Fruit fly (Drosophila melanogaster) whole organism, embryonic: ENCODE measurements around the gene Evi5.

Experiments
- Awh ChIP-seq: fragments of 200-800 bp; sonication (Bioruptor generic); IDR thresholded peaks from 2 replicates; pipeline ENCODE4, ENCODE4 v1.3.6; 2022; ENCODE audit warnings: missing biosample characterization, missing genetic modification characterization
- CG10543 ChIP-seq: fragments of 200-800 bp; sonication (Bioruptor generic); optimal IDR thresholded peaks from 3 replicates; lab custom pipeline; 2017; ENCODE audit warnings: missing biosample characterization, mild to moderate bottlenecking, missing genetic modification characterization, moderate library complexity
- CG11085 ChIP-seq: fragments of 200-800 bp; sonication (Bioruptor generic); IDR thresholded peaks from 2 replicates; pipeline ENCODE4 v1.3.6; 2022; ENCODE audit warnings: missing biosample characterization, missing genetic modification characterization
- CG13775 ChIP-seq: fragments of 200-800 bp; sonication (Bioruptor generic); optimal IDR thresholded peaks from 3 replicates; lab custom pipeline; 2017; ENCODE audit warnings: missing biosample characterization, mild to moderate bottlenecking, missing genetic modification characterization
- CG15269 ChIP-seq: fragments of 200-800 bp; sonication (Bioruptor generic); optimal IDR thresholded peaks from 2 replicates; lab custom pipeline; 2018; ENCODE audit warnings: missing biosample characterization, mild to moderate bottlenecking, missing genetic modification characterization, moderate library complexity
- CG15479 ChIP-seq: fragments of 200-800 bp; sonication (Bioruptor generic); optimal IDR thresholded peaks from 3 replicates; lab custom pipeline; 2019; ENCODE audit warnings: missing biosample characterization, mild to moderate bottlenecking, missing genetic modification characterization, moderate library complexity
- CG17186 ChIP-seq: fragments of 200-800 bp; sonication (Bioruptor generic); optimal IDR thresholded peaks from 3 replicates; lab custom pipeline; 2017; ENCODE audit warnings: missing biosample characterization, missing genetic modification reagents, missing genetic modification characterization
- CG17328 ChIP-seq: fragments of 200-800 bp; sonication (Bioruptor generic); IDR thresholded peaks from 2 replicates; pipeline ENCODE4 v1.3.6; 2022; ENCODE audit warnings: missing biosample characterization, missing genetic modification characterization
- CG18011 ChIP-seq: fragments of 200-800 bp; sonication (Bioruptor generic); optimal IDR thresholded peaks from 2 replicates; lab custom pipeline; 2017; ENCODE audit warnings: missing biosample characterization, missing genetic modification characterization, mild to moderate bottlenecking, moderate library complexity, missing genotype
- CG30403 ChIP-seq: fragments of 200-800 bp; sonication (Bioruptor generic); optimal IDR thresholded peaks from 3 replicates; lab custom pipeline; 2016; ENCODE audit warnings: missing biosample characterization, missing genetic modification characterization
- CG32532 ChIP-seq: fragments of 200-800 bp; sonication (Bioruptor generic); IDR thresholded peaks from 2 replicates; pipeline ENCODE4 v1.3.6; 2022; ENCODE audit warnings: missing biosample characterization, missing genetic modification characterization
- CG33213 ChIP-seq: fragments of 200-800 bp; sonication (Bioruptor generic); optimal IDR thresholded peaks from 3 replicates; lab custom pipeline; 2016; ENCODE audit warnings: missing biosample characterization, missing genetic modification characterization
- CG4328 ChIP-seq: fragments of 200-800 bp; sonication (Bioruptor generic); optimal IDR thresholded peaks from 3 replicates; lab custom pipeline; 2017; ENCODE audit warnings: missing biosample characterization, missing genetic modification reagents, missing genetic modification characterization
- CG6254 ChIP-seq: fragments of 200-800 bp; sonication (Bioruptor generic); optimal IDR thresholded peaks from 3 replicates; lab custom pipeline; 2017; ENCODE audit warnings: mild to moderate bottlenecking, missing biosample characterization, missing genetic modification reagents, missing genetic modification characterization
- CG6272 ChIP-seq: fragments of 200-800 bp; sonication (Bioruptor generic); IDR thresholded peaks from 2 replicates; pipeline ENCODE4 v1.3.6; 2022; ENCODE audit warnings: missing biosample characterization, missing genetic modification characterization
- CG6791 ChIP-seq: fragments of 200-800 bp; sonication (Bioruptor generic); IDR thresholded peaks from 3 replicates; pipeline ENCODE4 v1.3.6; 2022; ENCODE audit warnings: missing biosample characterization, missing genetic modification characterization; ENCODE audit not compliant: partially characterized antibody
- CG9437 ChIP-seq: fragments of 200-800 bp; sonication (Bioruptor generic); optimal IDR thresholded peaks from 2 replicates; lab custom pipeline; 2018; ENCODE audit warnings: missing biosample characterization, mild to moderate bottlenecking, missing genetic modification characterization
- CG9727 ChIP-seq: fragments of 200-800 bp; sonication (Bioruptor generic); optimal IDR thresholded peaks from 3 replicates; lab custom pipeline; 2017; ENCODE audit warnings: missing biosample characterization, mild to moderate bottlenecking, missing genetic modification characterization
- CG9876 ChIP-seq: fragments of 200-800 bp; sonication (Bioruptor generic); optimal IDR thresholded peaks from 2 replicates; lab custom pipeline; 2016; ENCODE audit warnings: missing biosample characterization, missing genetic modification characterization
- D19B ChIP-seq: fragments of 200-800 bp; sonication (Bioruptor generic); optimal IDR thresholded peaks from 2 replicates; lab custom pipeline; 2017; ENCODE audit warnings: missing biosample characterization, mild to moderate bottlenecking, missing genetic modification characterization
- Dbx ChIP-seq: fragments of 200-800 bp; sonication (Bioruptor generic); IDR thresholded peaks from 3 replicates; pipeline ENCODE4 v1.3.6; 2022; ENCODE audit warnings: missing biosample characterization, missing genetic modification characterization
- Drgx ChIP-seq: fragments of 200-800 bp; sonication (Bioruptor generic); IDR thresholded peaks from 2 replicates; pipeline ENCODE4 v1.3.6; 2022; ENCODE audit warnings: missing biosample characterization, missing genetic modification characterization
- HLH54F ChIP-seq: fragments of 200-800 bp; sonication (Bioruptor generic); optimal IDR thresholded peaks from 3 replicates; lab custom pipeline; 2016; ENCODE audit warnings: missing biosample characterization, missing genetic modification characterization
- Hr39 ChIP-seq: fragments of >200 bp; optimal IDR thresholded peaks from 2 replicates; lab custom pipeline; 2017
- aop ChIP-seq: fragments of 200-800 bp; sonication (Bioruptor generic); IDR thresholded peaks from 2 replicates; pipeline ENCODE4 v1.3.6; 2022; ENCODE audit warnings: missing biosample characterization, missing genetic modification characterization
- bab2 ChIP-seq: fragments of 200-800 bp; sonication (Bioruptor generic); optimal IDR thresholded peaks from 2 replicates; lab custom pipeline; 2016; ENCODE audit warnings: missing biosample characterization, missing genetic modification characterization
- chn ChIP-seq: fragments of 200-800 bp; sonication (Bioruptor generic); optimal IDR thresholded peaks from 2 replicates; lab custom pipeline; 2016; ENCODE audit warnings: missing biosample characterization, missing genetic modification characterization
- ci ChIP-seq: fragments of 200-800 bp; sonication (Bioruptor generic); IDR thresholded peaks from 3 replicates; pipeline ENCODE4 v1.3.6; 2022; ENCODE audit warnings: missing biosample characterization, missing genetic modification characterization
- crc ChIP-seq: fragments of 200-800 bp; sonication (Bioruptor generic); optimal IDR thresholded peaks from 2 replicates; lab custom pipeline; 2016; ENCODE audit warnings: missing biosample characterization, missing genetic modification characterization
- dm ChIP-seq: fragments of 200-800 bp; sonication (Bioruptor generic); optimal IDR thresholded peaks from 3 replicates; lab custom pipeline; 2016; ENCODE audit warnings: missing biosample characterization, missing genetic modification characterization
- en ChIP-seq: fragments of 200-800 bp; sonication (Bioruptor generic); optimal IDR thresholded peaks from 2 replicates; lab custom pipeline; 2016; ENCODE audit warnings: missing biosample characterization, missing genetic modification characterization
- eyg ChIP-seq: fragments of 200-800 bp; sonication (Bioruptor generic); optimal IDR thresholded peaks from 3 replicates; lab custom pipeline; 2016; ENCODE audit warnings: missing biosample characterization, missing genetic modification characterization
- fd3F ChIP-seq: fragments of 200-800 bp; sonication (Bioruptor generic); optimal IDR thresholded peaks from 2 replicates; lab custom pipeline; 2018; ENCODE audit warnings: missing biosample characterization, mild to moderate bottlenecking, missing genetic modification characterization, moderate library complexity
- fd64A ChIP-seq: fragments of 200-800 bp; sonication (Bioruptor generic); optimal IDR thresholded peaks from 3 replicates; lab custom pipeline; 2018; ENCODE audit warnings: missing biosample characterization, mild to moderate bottlenecking, missing genetic modification characterization
- ftz-f1 ChIP-seq: fragments of 200-800 bp; sonication (Bioruptor generic); optimal IDR thresholded peaks from 2 replicates; lab custom pipeline; 2016; ENCODE audit warnings: missing biosample characterization, missing genetic modification characterization
- fu2 ChIP-seq: fragments of 200-800 bp; sonication (Bioruptor generic); optimal IDR thresholded peaks from 2 replicates; lab custom pipeline; 2016; ENCODE audit warnings: missing biosample characterization, missing genetic modification characterization
- gsb-n ChIP-seq: fragments of 200-800 bp; sonication (Bioruptor generic); optimal IDR thresholded peaks from 3 replicates; lab custom pipeline; 2018; ENCODE audit warnings: missing biosample characterization, mild to moderate bottlenecking, missing genetic modification characterization
- lilli ChIP-seq: fragments of 200-800 bp; sonication (Bioruptor generic); optimal IDR thresholded peaks from 3 replicates; lab custom pipeline; 2016; ENCODE audit warnings: missing biosample characterization, missing genetic modification characterization
- lov ChIP-seq, 2 experiments: fragments of 200-800 bp in 1 of 2; fragments of >200 bp in 1 of 2; sonication (Bioruptor generic) in 1 of 2; IDR thresholded peaks in 1 of 2; optimal IDR thresholded peaks in 1 of 2; 2 replicates in 1 of 2; 3 replicates in 1 of 2; pipeline versions ENCODE4 v1.3.6 to Lab custom; 2017 to 2022; ENCODE audit warnings: missing biosample characterization in 1 of 2, missing genetic modification characterization in 1 of 2
- nau ChIP-seq: fragments of 200-800 bp; sonication (Bioruptor generic); optimal IDR thresholded peaks from 3 replicates; lab custom pipeline; 2017; ENCODE audit warnings: missing biosample characterization, mild to moderate bottlenecking, missing genetic modification characterization, missing genetic modification reagents
- nerfin-1 ChIP-seq: fragments of 200-800 bp; sonication (Bioruptor generic); optimal IDR thresholded peaks from 3 replicates; lab custom pipeline; 2019; ENCODE audit warnings: missing biosample characterization, mild to moderate bottlenecking, missing genetic modification characterization, moderate library complexity
- pfk ChIP-seq: fragments of 200-800 bp; sonication (Bioruptor generic); optimal IDR thresholded peaks from 2 replicates; lab custom pipeline; 2018; ENCODE audit warnings: missing biosample characterization, mild to moderate bottlenecking, missing genetic modification characterization, moderate library complexity
- pho ChIP-seq: fragments of 200-800 bp; sonication (Bioruptor generic); optimal IDR thresholded peaks from 2 replicates; lab custom pipeline; 2016; ENCODE audit warnings: missing biosample characterization, missing genetic modification characterization
- row ChIP-seq: fragments of 200-800 bp; sonication (Bioruptor generic); IDR thresholded peaks from 3 replicates; pipeline ENCODE4 v1.3.6; 2022; ENCODE audit warnings: missing biosample characterization, missing genetic modification characterization
- run ChIP-seq: fragments of 200-800 bp; sonication (Bioruptor generic); optimal IDR thresholded peaks from 3 replicates; lab custom pipeline; 2018; ENCODE audit warnings: missing biosample characterization, mild to moderate bottlenecking, missing genetic modification characterization
- salm ChIP-seq: fragments of 200-800 bp; sonication (Bioruptor generic); optimal IDR thresholded peaks from 2 replicates; lab custom pipeline; 2018; ENCODE audit warnings: missing biosample characterization, mild to moderate bottlenecking, missing genetic modification characterization
- schlank ChIP-seq: fragments of 200-800 bp; sonication (Bioruptor generic); optimal IDR thresholded peaks from 2 replicates; lab custom pipeline; 2018; ENCODE audit warnings: missing biosample characterization, mild to moderate bottlenecking, missing genetic modification characterization
- slp2 ChIP-seq: fragments of 200-800 bp; sonication (Bioruptor generic); optimal IDR thresholded peaks from 2 replicates; lab custom pipeline; 2016; ENCODE audit warnings: missing biosample characterization, missing genetic modification characterization
- tll ChIP-seq, 2 experiments: fragments of 200-800 bp in 1 of 2; fragments of >200 bp in 1 of 2; sonication (Bioruptor generic) in 1 of 2; optimal IDR thresholded peaks; 2 replicates each; lab custom pipeline; 2017 to 2019; ENCODE audit warnings: missing biosample characterization in 2 of 2, missing genetic modification characterization in 2 of 2, mild to moderate bottlenecking in 1 of 2, moderate library complexity in 1 of 2
- toy ChIP-seq: fragments of 200-800 bp; sonication (Bioruptor generic); IDR thresholded peaks from 2 replicates; pipeline ENCODE4 v1.3.6; 2022; ENCODE audit warnings: missing biosample characterization, missing genetic modification characterization
- wdn ChIP-seq: fragments of 200-800 bp; sonication (Bioruptor generic); IDR thresholded peaks from 2 replicates; pipeline ENCODE4 v1.3.6; 2022; ENCODE audit warnings: missing biosample characterization, missing genetic modification characterization
- zfh2 ChIP-seq: fragments of 200-800 bp; sonication (Bioruptor generic); optimal IDR thresholded peaks from 2 replicates; lab custom pipeline; 2016; ENCODE audit warnings: missing biosample characterization, missing genetic modification characterization

Gene Evi5

dm6 chrX:11466757-11467156, 12.6 kb upstream of the Evi5 start:
- TF ChIP-seq CG11085 (GFP tag; lab: Robert Waterston, UW) (no peak), row (peak; percentile 49), CG13775 (GFP tag; lab: Kevin White, UChicago) (no peak), CG4328 (GFP tag; lab: Kevin White, UChicago) (no peak), lilli (GFP tag; lab: Kevin White, UChicago) (peak; percentile 22), zfh2 (GFP tag; lab: Kevin White, UChicago) (no peak), D19B (peak; percentile 51), CG6272 (GFP tag; lab: Robert Waterston, UW) (no peak), Drgx (GFP tag; lab: Robert Waterston, UW) (no peak), tll (GFP tag; optimal IDR thresholded peaks at IDR 0.05; lab: Kevin White, UChicago) (no peak), HLH54F (GFP tag; lab: Kevin White, UChicago) (no peak), toy (GFP tag; lab: Robert Waterston, UW) (no peak), CG15269 (tag; lab: Kevin White, UChicago) (no peak), CG9876 (GFP tag; lab: Kevin White, UChicago) (no peak), pfk (GFP tag; lab: Kevin White, UChicago) (no peak), dm (no peak), CG15479 (no peak), CG6254 (GFP tag; lab: Kevin White, UChicago) (no peak), CG17328 (GFP tag; lab: Robert Waterston, UW) (no peak), CG9727 (GFP tag; lab: Kevin White, UChicago) (no peak), CG18011 (GFP tag; lab: Kevin White, UChicago) (no peak), salm (no peak), CG10543 (GFP tag; lab: Kevin White, UChicago) (no peak), nerfin-1 (tag; lab: Kevin White, UChicago) (no peak), lov (optimal IDR thresholded peaks at IDR 0.05; lab: Kevin White, UChicago) (no peak), lov (GFP tag; IDR thresholded peaks at IDR 0.05; lab: Robert Waterston, UW) (no peak), ftz-f1 (GFP tag; lab: Kevin White, UChicago) (no peak), gsb-n (no peak), fd3F (no peak), Hr39 (no peak), en (GFP tag; lab: Kevin White, UChicago) (no peak), fd64A (GFP tag; lab: Kevin White, UChicago) (no peak), CG32532 (GFP tag; lab: Robert Waterston, UW) (0 out of 2 replicates have a peak, but pooled peaks have one; percentile 44), crc (GFP tag; lab: Kevin White, UChicago) (no peak), run (tag; lab: Kevin White, UChicago) (no peak), CG9437 (no peak), fu2 (GFP tag; lab: Kevin White, UChicago) (no peak), schlank (tag; lab: Kevin White, UChicago) (no peak), CG17186 (no peak), Dbx (GFP tag; lab: Robert Waterston, UW) (no peak), wdn (GFP tag; lab: Robert Waterston, UW) (0 out of 2 replicates have a peak, but pooled peaks have one; percentile 32), eyg (GFP tag; lab: Kevin White, UChicago) (no peak), pho (GFP tag; lab: Kevin White, UChicago) (no peak), Awh (GFP tag; lab: Robert Waterston, UW) (0 out of 2 replicates have a peak, but pooled peaks have one; percentile 12), CG6791 (GFP tag; lab: Robert Waterston, UW) (no peak), nau (no peak), CG30403 (GFP tag; lab: Kevin White, UChicago) (peak; percentile 7), slp2 (GFP tag; lab: Kevin White, UChicago) (no peak), CG33213 (GFP tag; lab: Kevin White, UChicago) (no peak), chn (GFP tag; lab: Kevin White, UChicago) (no peak), bab2 (no peak), aop (GFP tag; lab: Robert Waterston, UW) (no peak), ci (GFP tag; lab: Robert Waterston, UW) (peak; percentile 62; the same call in 2 of the 3 replicates)
